Fruit fly (Drosophila melanogaster): ENCODE measurements around the gene CG5381.

- no peak for TF ChIP-seq psq (optimal IDR thresholded peaks at IDR 0.05)
- TF ChIP-seq h (optimal IDR thresholded peaks at IDR 0.05): no peak
Measured at dm6 chr2L:10299077-10299809, 23.7 kb downstream of the CG5381 start.
